Fruit fly (Drosophila melanogaster): Measurements from ENCODE around the gene Cpr92A.

Gene Cpr92A

dm6 chr3R:19583311-19583710 lies 15.4 kb downstream of the Cpr92A start:
- peak; percentile 5 for TF ChIP-seq HLH106 (tag; optimal IDR thresholded peaks at IDR 0.05)
- TF ChIP-seq h (GFP tag; optimal IDR thresholded peaks at IDR 0.05): peak; percentile 14
- TF ChIP-seq Hnf4 (GFP tag; optimal IDR thresholded peaks at IDR 0.05): no peak

dm6 chr3R:19581829-19582228 lies 16.9 kb downstream of the Cpr92A start:
- TF ChIP-seq Hr78 (GFP tag; optimal IDR thresholded peaks at IDR 0.05) (no peak), HLH106 (tag; optimal IDR thresholded peaks at IDR 0.05) (no peak), h (GFP tag; optimal IDR thresholded peaks at IDR 0.05) (no peak), CG9705 (GFP tag; optimal IDR thresholded peaks at IDR 0.05) (no peak)

- no peak for TF ChIP-seq CG32264 (GFP tag; optimal IDR thresholded peaks at IDR 0.05)
- TF ChIP-seq dsf (GFP tag; optimal IDR thresholded peaks at IDR 0.05; ENCODE audit: borderline replicate concordance): no peak
- TF ChIP-seq Sp1 (GFP tag; optimal IDR thresholded peaks at IDR 0.05): no peak
- TF ChIP-seq sv (GFP tag; optimal IDR thresholded peaks at IDR 0.05): no peak
- no peak for TF ChIP-seq Jra (GFP tag; optimal IDR thresholded peaks at IDR 0.05)
- no peak for TF ChIP-seq jim (GFP tag; optimal IDR thresholded peaks at IDR 0.05)
- no peak for TF ChIP-seq usp (GFP tag; optimal IDR thresholded peaks at IDR 0.05)
- no peak for TF ChIP-seq ey (GFP tag; optimal IDR thresholded peaks at IDR 0.05)
- peak; percentile 26 for TF ChIP-seq fru (GFP tag; optimal IDR thresholded peaks at IDR 0.05)
- TF ChIP-seq psq (GFP tag; optimal IDR thresholded peaks at IDR 0.05): peak; percentile 14
- TF ChIP-seq woc (GFP tag; optimal IDR thresholded peaks at IDR 0.05): no peak
- TF ChIP-seq sage (GFP tag; optimal IDR thresholded peaks at IDR 0.05): no peak
- TF ChIP-seq pan (optimal IDR thresholded peaks at IDR 0.05): no peak
- TF ChIP-seq GATAd (GFP tag; optimal IDR thresholded peaks at IDR 0.05): no peak
- TF ChIP-seq tai (GFP tag; optimal IDR thresholded peaks at IDR 0.05): peak; percentile 39
- TF ChIP-seq Dif (GFP tag; optimal IDR thresholded peaks at IDR 0.05; ENCODE audit: partially characterized antibody): no peak
- TF ChIP-seq CrebA (GFP tag; optimal IDR thresholded peaks at IDR 0.05; ENCODE audit: borderline replicate concordance): peak; percentile 2
- TF ChIP-seq rgr (GFP tag; optimal IDR thresholded peaks at IDR 0.05): peak; percentile 31
- peak; percentile 37 for TF ChIP-seq h (GFP tag; optimal IDR thresholded peaks at IDR 0.05)
- no peak for TF ChIP-seq dl (GFP tag; optimal IDR thresholded peaks at IDR 0.05; ENCODE audit: insufficient read depth in 1 of 2, partially characterized antibody in 2 of 2)
- TF ChIP-seq Hr78 (GFP tag; optimal IDR thresholded peaks at IDR 0.05): no peak
- no peak for TF ChIP-seq Myc (optimal IDR thresholded peaks at IDR 0.05)
- TF ChIP-seq Mio (GFP tag; optimal IDR thresholded peaks at IDR 0.05): no peak
- TF ChIP-seq dmrt93B (GFP tag; optimal IDR thresholded peaks at IDR 0.05): no peak
- TF ChIP-seq Abd-B (GFP tag; optimal IDR thresholded peaks at IDR 0.05): no peak
- TF ChIP-seq OdsH (GFP tag; optimal IDR thresholded peaks at IDR 0.05): no peak
- TF ChIP-seq CG9705 (GFP tag; optimal IDR thresholded peaks at IDR 0.05): no peak
- no peak for TF ChIP-seq lola (GFP tag; optimal IDR thresholded peaks at IDR 0.05)
- peak; percentile 18 for TF ChIP-seq Hr83 (GFP tag; optimal IDR thresholded peaks at IDR 0.05; ENCODE audit: poor library complexity, severe bottlenecking)
- TF ChIP-seq Hnf4 (GFP tag; optimal IDR thresholded peaks at IDR 0.05): no peak
- TF ChIP-seq N (GFP tag; optimal IDR thresholded peaks at IDR 0.05): no peak
- TF ChIP-seq HLH106 (tag; optimal IDR thresholded peaks at IDR 0.05): no peak
- no peak for TF ChIP-seq Rel (GFP tag; optimal IDR thresholded peaks at IDR 0.05)
- no peak for TF ChIP-seq Rel (tag; optimal IDR thresholded peaks at IDR 0.05)
- no peak for TF ChIP-seq brk (GFP tag; optimal IDR thresholded peaks at IDR 0.05)
- no peak for TF ChIP-seq foxo (GFP tag; optimal IDR thresholded peaks at IDR 0.05)
- TF ChIP-seq Dfd (GFP tag; optimal IDR thresholded peaks at IDR 0.05): no peak
- no peak for TF ChIP-seq br (GFP tag; optimal IDR thresholded peaks at IDR 0.05)
- TF ChIP-seq Vsx2 (GFP tag; optimal IDR thresholded peaks at IDR 0.05; ENCODE audit: partially characterized antibody): no peak
Measured at dm6 chr3R:19571938-19572337, 26.8 kb downstream of the Cpr92A start.
